Fruit fly (Drosophila melanogaster): ENCODE measurements around the gene E23.
"Not testable (repeated sequence)": the region's sequence is repeated elsewhere in the genome, so short reads cannot be mapped to it uniquely, and the experiment has no call there.

Gene E23

DNA sequence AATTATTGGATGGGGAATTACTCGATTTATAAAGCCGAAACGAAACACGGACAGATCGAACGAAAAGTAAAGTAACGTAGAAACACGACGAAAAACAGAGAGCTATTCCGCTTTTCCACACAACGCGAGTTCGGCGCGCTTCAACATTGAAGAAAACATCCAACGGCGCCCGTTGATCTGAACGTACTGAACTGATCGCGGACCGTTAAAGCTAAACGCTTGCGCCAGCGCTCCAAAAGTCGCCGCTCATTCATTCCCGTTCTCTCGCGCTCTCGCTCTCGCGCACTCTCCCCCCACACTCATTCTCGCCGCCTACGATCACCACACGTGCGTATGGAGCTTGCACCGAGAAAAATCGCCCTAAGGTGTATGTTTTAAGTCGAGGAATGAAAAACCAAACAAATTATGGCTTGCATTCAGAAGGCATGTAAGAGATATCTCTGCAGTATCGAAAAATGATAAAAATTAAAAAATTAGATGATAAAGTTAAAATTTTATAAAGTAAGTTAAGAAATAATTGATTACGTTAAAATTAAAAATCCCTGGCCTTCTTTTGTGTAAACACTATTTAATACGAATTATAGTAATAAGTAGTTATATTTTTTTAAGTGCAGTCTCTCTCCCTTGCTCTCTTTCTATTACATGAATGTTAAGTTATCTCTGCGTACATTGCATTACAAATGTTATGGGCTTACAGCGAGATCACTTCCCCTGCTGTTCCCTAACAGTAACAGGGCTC, at the start of gene E23:
Gene E23, minus strand, starts transcription at position 188 of the 739 bp plus-strand sequence.
- peak; percentile 93 for TF ChIP-seq CG17801 (GFP tag; optimal IDR thresholded peaks at IDR 0.05; ENCODE audit: partially characterized antibody)

DNA sequence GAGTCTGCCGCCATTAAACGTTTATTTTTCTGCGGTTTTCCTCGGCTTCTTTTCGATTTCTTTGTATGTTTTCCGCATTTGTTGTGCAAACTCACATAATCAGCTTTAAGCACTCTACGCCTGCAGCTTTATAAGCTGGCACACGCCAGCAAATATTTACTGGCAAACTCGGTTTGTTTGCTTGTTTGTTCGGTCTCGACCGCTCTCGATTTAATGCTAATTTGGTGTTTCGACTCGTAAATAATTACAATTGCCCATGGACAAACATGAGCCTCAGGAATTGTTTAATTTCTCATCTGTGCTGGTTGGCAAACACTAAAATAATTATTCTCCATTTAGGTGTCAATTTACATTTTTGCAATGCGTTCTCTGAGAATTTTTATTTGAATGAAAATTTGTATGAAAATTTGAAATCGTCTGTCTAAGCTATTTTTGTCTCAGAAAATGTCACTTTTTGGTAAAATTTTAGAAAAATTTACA, 43.0 kb upstream of the E23 start, which contains the start of gene CG34175:
Gene CG34175, plus strand, starts transcription at position 430 of the 480 bp plus-strand sequence.
- no peak for TF ChIP-seq CG17801 (GFP tag; optimal IDR thresholded peaks at IDR 0.05; ENCODE audit: partially characterized antibody)

DNA sequence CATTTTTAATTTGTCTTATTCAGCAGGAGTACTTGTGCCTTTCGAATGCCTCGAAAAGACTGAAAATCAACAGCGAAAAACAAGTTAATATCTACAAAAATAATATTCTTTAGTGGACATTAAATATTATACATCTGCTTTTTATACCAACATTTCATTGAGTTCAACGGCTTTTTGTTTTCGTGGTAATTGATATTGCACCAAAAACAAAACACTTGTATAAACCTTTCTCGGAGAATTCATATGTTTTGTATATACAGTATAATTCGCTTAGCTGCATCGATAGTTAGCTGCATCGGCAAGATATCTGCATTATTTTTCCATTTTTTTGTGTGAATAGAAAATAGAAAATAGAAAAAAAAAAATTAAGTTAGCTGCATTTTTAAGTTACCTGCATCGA, 33.8 kb upstream of the E23 start, which contains the start of gene CG42460:
Gene CG42460, minus strand, starts transcription at position 101 of the 400 bp plus-strand sequence.
- TF ChIP-seq CG17801 (GFP tag; optimal IDR thresholded peaks at IDR 0.05; ENCODE audit: partially characterized antibody) = not testable (repeated sequence)

DNA sequence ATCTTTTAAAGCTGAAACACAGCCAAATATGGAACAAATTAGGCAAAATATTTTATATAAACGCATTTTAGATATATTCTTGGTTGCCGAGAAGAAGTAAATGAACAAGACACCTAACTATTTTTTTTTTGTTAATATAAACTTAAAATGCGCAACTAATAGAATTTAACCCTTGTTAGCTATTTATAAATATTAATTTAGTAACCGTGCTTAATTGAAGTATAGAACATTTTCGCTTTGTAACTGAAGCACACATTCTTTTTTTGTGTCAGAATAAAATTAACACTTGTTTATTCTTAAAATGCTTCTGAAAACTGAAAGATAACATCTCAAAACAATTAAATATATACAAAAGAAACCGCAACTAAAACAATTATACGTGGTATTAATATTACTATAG, 33.0 kb upstream of the E23 start, which contains the start of gene Sfp23F:
Gene Sfp23F, minus strand, starts transcription at position 101 of the 400 bp plus-strand sequence.
- no peak for TF ChIP-seq CG17801 (GFP tag; optimal IDR thresholded peaks at IDR 0.05; ENCODE audit: partially characterized antibody)

DNA sequence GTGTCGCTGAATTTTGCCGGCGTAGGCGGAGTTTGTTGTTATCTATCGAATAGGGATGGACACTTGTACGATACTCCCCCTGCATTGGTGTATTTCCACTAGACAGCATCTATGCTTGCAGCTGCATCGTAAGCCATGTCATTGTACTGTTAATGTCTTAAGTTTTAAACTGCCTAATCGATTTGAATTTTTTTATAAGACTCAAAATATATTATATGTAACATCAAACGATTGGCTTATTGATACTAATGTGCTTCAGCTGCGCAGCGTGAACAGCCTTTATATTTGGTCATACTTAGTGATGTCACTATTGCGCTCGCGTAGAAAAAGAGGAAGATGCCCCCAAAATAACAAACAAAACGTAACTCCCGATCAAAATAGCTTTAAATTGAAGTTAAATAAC, 22.1 kb upstream of the E23 start, which contains the start of the genes CG9662 and Ptpa:
Gene CG9662, minus strand, starts transcription at position 54 of the 403 bp plus-strand sequence.
Gene Ptpa, plus strand, starts transcription at position 319 of the 403 bp plus-strand sequence.
- TF ChIP-seq CG17801 (GFP tag; optimal IDR thresholded peaks at IDR 0.05; ENCODE audit: partially characterized antibody) = no peak

DNA sequence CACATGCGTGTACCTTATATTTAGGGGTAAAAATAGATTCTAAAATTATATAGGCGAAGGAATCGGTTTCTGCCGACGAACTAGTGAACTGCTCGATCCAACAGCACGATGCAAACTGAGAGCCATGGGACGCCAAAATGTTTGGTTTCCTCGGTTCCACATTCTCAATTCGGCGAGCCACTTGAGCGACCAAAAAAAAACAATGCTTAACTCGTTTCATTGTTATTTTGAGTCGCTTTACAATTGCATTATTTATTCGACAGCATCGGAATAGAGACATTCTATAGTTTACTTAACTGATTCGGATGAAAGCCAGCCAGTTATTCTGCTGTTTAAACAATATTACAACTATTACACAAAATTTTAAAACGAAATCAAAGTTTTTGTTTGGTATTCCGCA, 21.0 kb upstream of the E23 start, which contains the start of gene CG15412:
Gene CG15412, minus strand, starts transcription at position 101 of the 400 bp plus-strand sequence.
- TF ChIP-seq CG17801 (GFP tag; optimal IDR thresholded peaks at IDR 0.05; ENCODE audit: partially characterized antibody) = no peak

DNA sequence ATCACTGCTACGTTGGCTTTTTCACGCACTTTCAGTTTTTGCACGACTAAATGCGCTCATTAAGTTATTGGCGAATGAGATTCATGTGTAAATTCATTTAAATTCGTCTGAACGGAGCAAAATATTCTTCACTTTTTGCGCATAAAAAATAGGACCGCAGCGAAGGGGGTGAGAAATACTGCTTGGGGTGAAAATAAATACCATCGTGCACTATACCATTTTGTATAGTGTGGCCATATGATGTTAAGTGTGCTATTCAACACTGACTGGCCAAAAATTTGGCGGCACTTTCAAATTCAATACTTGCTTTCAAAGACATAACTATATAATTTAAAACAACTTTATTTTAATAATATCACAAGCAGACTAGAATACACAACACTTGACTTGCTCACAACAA, 18.6 kb upstream of the E23 start, which contains the start of gene GramD1B:
Gene GramD1B, minus strand, starts transcription at position 131 of the 400 bp plus-strand sequence.
- peak; percentile 43 for TF ChIP-seq CG17801 (GFP tag; optimal IDR thresholded peaks at IDR 0.05; ENCODE audit: partially characterized antibody)

DNA sequence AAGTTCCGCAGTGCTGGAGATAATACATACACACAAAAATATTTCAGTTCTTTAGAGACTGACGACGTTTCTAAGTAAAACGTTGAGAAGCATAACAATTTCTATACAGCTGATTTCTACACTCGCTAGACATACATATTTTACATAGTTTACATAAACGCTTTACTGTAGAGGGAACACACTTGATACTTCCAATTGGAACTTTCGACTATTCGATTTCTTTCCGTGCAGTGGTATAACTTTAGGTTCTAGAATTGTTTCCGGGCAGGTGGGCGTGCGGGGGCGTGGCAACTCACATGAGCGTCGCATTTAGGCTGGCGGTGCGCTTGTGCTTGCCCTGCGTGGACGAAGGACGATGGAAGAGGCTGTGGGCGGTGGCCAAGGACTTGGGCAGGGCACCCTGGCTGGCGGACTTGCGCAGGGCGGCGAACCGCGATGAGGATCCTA, 17.9 kb upstream of the E23 start:
- peak; percentile 26 for TF ChIP-seq CG17801 (GFP tag; optimal IDR thresholded peaks at IDR 0.05; ENCODE audit: partially characterized antibody)

DNA sequence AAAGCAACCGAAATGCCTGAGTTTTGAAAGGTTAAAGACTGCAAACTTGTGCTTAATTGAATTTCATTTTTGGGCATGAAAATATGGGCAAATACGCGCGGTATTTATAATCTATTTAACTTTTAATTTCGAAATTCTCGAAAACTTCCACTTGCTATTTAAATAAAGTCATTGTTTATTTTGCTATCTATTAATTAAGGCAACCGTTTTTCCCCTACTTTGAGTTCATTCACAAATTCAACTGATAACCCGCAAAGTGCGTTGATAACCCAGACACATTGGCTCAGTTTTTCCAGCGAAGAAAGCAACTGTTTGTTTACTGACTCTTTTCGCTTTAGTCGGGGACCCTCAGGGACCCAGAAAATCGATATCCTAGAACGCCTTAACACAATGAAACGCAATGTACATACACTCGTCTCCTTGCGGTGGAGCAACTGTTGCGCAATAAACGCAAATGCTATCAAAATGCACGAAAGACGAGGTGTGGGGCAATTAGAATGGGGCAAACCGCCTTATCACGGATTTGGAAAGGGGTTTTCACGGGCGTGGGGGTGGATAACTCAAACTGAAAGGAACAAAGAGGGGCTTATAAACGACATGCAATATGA, 17.3 kb upstream of the E23 start:
- no peak for TF ChIP-seq CG17801 (GFP tag; optimal IDR thresholded peaks at IDR 0.05; ENCODE audit: partially characterized antibody)

DNA sequence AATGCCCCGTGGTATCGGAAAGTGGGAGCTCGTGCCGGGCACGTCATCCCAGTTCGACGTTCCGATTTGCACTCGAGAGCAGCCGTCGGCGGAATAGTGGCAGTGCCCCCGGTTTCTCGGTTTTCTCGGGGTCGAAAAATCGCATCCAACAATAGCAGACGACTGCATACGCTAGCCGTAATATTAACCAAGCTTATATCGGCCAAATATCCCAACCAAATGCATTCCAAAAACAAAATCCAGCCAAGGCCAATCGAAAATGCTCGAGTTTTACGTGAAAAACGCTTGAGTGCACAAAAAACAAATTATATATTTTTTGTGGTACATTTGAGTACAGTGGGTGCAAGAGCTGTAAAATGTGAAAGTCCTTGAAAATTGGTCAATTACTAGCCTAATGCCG, 16.7 kb upstream of the E23 start:
- no peak for TF ChIP-seq CG17801 (GFP tag; optimal IDR thresholded peaks at IDR 0.05; ENCODE audit: partially characterized antibody)

DNA sequence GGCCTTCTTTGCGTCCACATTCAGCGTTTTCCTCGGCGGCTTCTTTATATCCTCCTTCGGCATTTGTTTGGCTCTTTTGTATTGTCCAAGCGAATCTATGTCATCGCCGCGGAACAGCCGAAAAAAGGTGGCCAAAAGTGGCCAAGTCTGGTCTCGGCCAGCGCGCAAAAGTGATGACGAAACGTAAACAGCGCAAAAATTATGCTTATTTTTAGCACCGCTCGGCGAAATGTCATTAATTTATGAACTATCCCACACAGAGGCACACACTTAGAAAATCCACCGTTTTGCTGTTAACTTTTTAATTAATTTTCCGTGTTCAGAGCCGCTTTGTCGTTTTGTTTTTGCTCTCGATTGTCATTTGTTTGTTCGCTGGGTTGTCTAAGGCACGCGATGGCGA, 16.3 kb upstream of the E23 start:
- no peak for TF ChIP-seq CG17801 (GFP tag; optimal IDR thresholded peaks at IDR 0.05; ENCODE audit: partially characterized antibody)

DNA sequence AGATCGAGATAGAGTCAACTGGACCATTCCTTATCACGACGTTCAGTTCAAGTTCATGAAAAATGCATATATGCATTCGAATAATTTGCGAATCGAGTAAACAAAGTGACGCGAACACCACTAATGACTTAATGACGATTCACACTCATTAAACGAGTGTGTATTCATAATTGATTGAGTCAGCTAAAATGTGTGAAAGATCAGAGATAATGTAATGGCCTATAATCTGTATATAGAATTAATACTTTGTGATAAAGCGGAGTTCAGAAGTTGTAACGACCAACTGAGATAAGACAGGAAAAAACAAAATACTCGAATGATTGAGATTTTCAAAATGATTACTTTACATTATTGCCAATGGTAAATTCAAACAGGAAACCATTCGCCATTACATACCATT, 15.2 kb upstream of the E23 start:
- no peak for TF ChIP-seq CG17801 (GFP tag; optimal IDR thresholded peaks at IDR 0.05; ENCODE audit: partially characterized antibody)

DNA sequence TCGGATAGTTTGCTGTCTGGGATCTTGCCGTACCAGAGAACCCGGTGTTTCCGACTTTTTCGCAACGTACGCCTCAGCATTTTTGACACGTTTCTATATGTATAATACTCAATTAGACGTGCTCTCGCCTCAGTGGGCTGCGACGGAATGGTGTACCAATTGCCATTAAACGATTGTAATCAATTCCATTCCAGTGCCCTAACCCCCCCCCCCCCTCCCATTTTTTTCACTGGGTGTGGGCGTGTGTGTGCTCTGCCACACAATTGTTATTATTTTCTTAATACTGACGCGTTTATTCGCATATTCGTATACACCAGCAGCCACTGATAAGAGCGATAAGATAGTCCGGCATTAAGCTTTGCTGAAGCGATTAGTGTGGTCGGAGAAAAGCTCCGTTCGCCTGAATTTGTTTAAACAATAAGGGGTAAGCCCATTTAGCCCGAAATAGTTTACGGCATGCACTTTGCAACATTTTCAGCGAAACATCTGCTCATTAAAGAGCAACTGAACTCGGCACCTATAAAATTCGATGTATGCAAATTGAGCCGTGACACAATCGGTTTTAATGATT, 14.5 kb upstream of the E23 start:
- TF ChIP-seq CG17801 (GFP tag; optimal IDR thresholded peaks at IDR 0.05; ENCODE audit: partially characterized antibody) = no peak

DNA sequence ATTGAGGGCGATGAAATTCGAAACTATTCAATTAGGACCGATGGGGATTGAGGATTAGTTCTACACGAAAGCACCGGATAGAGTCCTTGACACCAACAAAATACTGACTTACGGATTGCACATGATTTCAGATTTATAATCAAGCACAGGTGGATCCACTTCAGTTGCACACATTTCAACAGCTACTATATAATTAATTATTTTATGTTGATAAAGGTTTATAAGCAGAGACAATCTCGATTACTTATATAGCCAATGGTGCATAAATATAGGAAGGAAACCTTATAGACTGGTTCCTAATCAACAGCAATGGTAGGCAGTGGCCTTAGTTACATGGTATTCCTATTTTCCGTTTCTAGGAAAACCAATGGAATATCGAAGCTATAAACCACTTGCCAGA, 13.8 kb upstream of the E23 start:
- TF ChIP-seq CG17801 (GFP tag; optimal IDR thresholded peaks at IDR 0.05; ENCODE audit: partially characterized antibody) = no peak

DNA sequence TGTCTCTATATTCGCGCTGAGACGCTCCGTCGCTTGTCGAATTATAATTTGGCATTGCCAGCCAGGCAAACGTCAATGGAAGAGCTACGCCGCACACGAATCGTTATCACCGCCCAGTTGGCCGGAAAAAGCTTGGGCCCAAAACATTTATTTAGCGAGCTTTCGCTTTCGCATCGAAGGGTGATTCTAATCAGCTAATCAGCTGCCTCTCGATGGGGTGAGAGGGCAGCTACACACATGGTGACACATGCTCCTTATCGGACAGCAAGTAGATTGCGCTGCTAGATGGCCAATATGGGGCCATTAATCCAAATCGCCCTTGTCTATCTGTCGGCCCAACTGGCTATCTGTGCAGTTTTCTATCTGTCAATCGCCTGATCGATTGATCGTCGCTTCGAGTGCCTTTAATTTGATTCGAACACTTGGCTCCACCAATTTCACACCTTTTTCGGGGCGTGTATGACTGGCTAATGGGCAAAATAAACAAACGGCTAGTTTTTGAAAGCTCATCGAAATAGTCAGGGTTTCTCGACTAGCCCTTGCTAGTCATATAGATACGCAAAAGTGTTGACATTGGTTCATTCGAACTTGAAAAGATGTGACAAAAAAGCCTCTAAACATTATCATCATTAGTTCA, 11.5 kb upstream of the E23 start:
- no peak for TF ChIP-seq CG17801 (GFP tag; optimal IDR thresholded peaks at IDR 0.05; ENCODE audit: partially characterized antibody)
